Worm (Caenorhabditis elegans): ENCODE data around the gene rnh-2.

ce11 chrII:8546975-8547374 lies 30.0 kb downstream of the rnh-2 start:
- TF ChIP-seq ama-1 (optimal IDR thresholded peaks at IDR 0.05) (no peak), pes-1 (GFP tag; IDR thresholded peaks at IDR 0.05) (peak; percentile 90), ets-7 (tag; optimal IDR thresholded peaks at IDR 0.05) (peak; percentile 74), hmg-4 (GFP tag; optimal IDR thresholded peaks at IDR 0.05) (peak; percentile 93), B0310.2 (tag; optimal IDR thresholded peaks at IDR 0.05) (peak; percentile 81), ceh-36 (tag; optimal IDR thresholded peaks at IDR 0.05) (peak; percentile 90), ceh-13 (GFP tag; optimal IDR thresholded peaks at IDR 0.05) (peak; percentile 76), sea-1 (GFP tag; conservative IDR thresholded peaks at IDR 0.05) (peak; percentile 85), tbx-11 (GFP tag; IDR thresholded peaks at IDR 0.05) (peak; percentile 91), tra-4 (tag; optimal IDR thresholded peaks at IDR 0.05) (peak; percentile 70), aly-1 (tag; optimal IDR thresholded peaks at IDR 0.05) (peak; percentile 84), F13C5.2 (tag; optimal IDR thresholded peaks at IDR 0.05) (peak; percentile 86), flt-1 (GFP tag; IDR thresholded peaks at IDR 0.05) (peak; percentile 92), scrt-1 (GFP tag; IDR thresholded peaks at IDR 0.05) (peak; percentile 92)

Measured in whole organism, early embryonic.